Fruit fly (Drosophila melanogaster): Measurements from ENCODE around the gene Octbeta1R.

The Octbeta1R gene

DNA sequence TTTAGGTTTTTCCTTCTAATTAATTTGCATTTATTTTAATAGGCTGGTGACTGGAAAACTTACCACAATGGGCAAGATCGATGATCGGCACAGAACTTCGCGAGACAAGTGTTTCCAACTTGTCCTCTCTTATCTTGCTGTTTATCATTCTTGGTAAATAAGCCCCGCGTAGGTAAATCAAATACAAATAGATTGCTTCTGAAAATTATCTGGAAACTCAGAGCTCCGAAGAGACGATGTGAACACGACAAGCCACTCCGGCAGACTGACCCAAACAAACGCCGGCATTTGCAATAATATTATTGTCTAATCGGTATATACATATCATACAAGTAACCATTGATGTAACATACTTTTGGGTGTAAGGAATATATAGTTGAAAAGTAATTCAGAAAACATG, 33.3 kb downstream of the Octbeta1R start, which contains the start of gene CG33099 (continued):
- TF ChIP-seq nau (GFP tag; optimal IDR thresholded peaks at IDR 0.05), result peak; percentile 47
- TF ChIP-seq org-1 (GFP tag; optimal IDR thresholded peaks at IDR 0.05), result peak; percentile 29
- no peak for TF ChIP-seq wor (GFP tag; IDR thresholded peaks at IDR 0.05)
- TF ChIP-seq CG2875 (GFP tag; optimal IDR thresholded peaks at IDR 0.05), result peak; percentile 33
- TF ChIP-seq ci (GFP tag; IDR thresholded peaks at IDR 0.05), result peak; percentile 78
- peak; percentile 7 for TF ChIP-seq psq (GFP tag; optimal IDR thresholded peaks at IDR 0.05)
- peak; percentile 23 for TF ChIP-seq CG13894 (tag; optimal IDR thresholded peaks at IDR 0.05)
- TF ChIP-seq CG12219 (GFP tag; optimal IDR thresholded peaks at IDR 0.05), result peak; percentile 22
- peak; percentile 9 for TF ChIP-seq CG11504 (tag; optimal IDR thresholded peaks at IDR 0.05)
- peak; percentile 43 for TF ChIP-seq Meics (GFP tag; optimal IDR thresholded peaks at IDR 0.05)
- peak; percentile 31 for TF ChIP-seq CG17385 (GFP tag; optimal IDR thresholded peaks at IDR 0.05)
- TF ChIP-seq GATAe (GFP tag; conservative IDR thresholded peaks at IDR 0.05), result peak; percentile 64; the same call in 1 of the 2 replicates
- no peak for TF ChIP-seq nerfin-2 (GFP tag; IDR thresholded peaks at IDR 0.05; ENCODE audit: partially characterized antibody)
- TF ChIP-seq CG12071 (GFP tag; optimal IDR thresholded peaks at IDR 0.05), result peak; percentile 51
- TF ChIP-seq dmrt99B (tag; optimal IDR thresholded peaks at IDR 0.05), result peak; percentile 4
- TF ChIP-seq NC2β (GFP tag; optimal IDR thresholded peaks at IDR 0.05), result peak; percentile 31
- peak; percentile 65 for TF ChIP-seq Hmr (GFP tag; optimal IDR thresholded peaks at IDR 0.05)
- peak; percentile 11 for TF ChIP-seq CG10979 (tag; optimal IDR thresholded peaks at IDR 0.05)
- TF ChIP-seq CG4707 (GFP tag; optimal IDR thresholded peaks at IDR 0.05), result peak; percentile 3
- no peak for TF ChIP-seq dm (GFP tag; optimal IDR thresholded peaks at IDR 0.05)
- peak; percentile 34 for TF ChIP-seq Vsx1 (GFP tag; optimal IDR thresholded peaks at IDR 0.05)
- peak; percentile 43 for TF ChIP-seq unpg (GFP tag; optimal IDR thresholded peaks at IDR 0.05)
- no peak for TF ChIP-seq salm (tag; optimal IDR thresholded peaks at IDR 0.05)
- TF ChIP-seq ind (GFP tag; optimal IDR thresholded peaks at IDR 0.05), result no peak
- peak in 1 of 2 experiments; percentile 16 for TF ChIP-seq Hr51 (GFP tag; optimal IDR thresholded peaks at IDR 0.05)
- peak; percentile 36; the same call in 1 of the 3 replicates for TF ChIP-seq sr (GFP tag; IDR thresholded peaks at IDR 0.05)
- TF ChIP-seq CG5953 (GFP tag; IDR thresholded peaks at IDR 0.05), result peak; percentile 14; the same call in 1 of the 2 replicates
- TF ChIP-seq pfk (GFP tag; optimal IDR thresholded peaks at IDR 0.05), result peak; percentile 25
- peak; percentile 45 for TF ChIP-seq CG3407 (GFP tag; optimal IDR thresholded peaks at IDR 0.05)
- peak in 1 of 2 experiments; percentile 45 for TF ChIP-seq insv (GFP tag; optimal IDR thresholded peaks at IDR 0.05)
- TF ChIP-seq Fer2 (tag; optimal IDR thresholded peaks at IDR 0.05), result no peak
- peak; percentile 45 for TF ChIP-seq CG15011 (GFP tag; optimal IDR thresholded peaks at IDR 0.05)
- peak; percentile 28 for TF ChIP-seq CG33213 (GFP tag; optimal IDR thresholded peaks at IDR 0.05)
- no peak for TF ChIP-seq Lhr (GFP tag; optimal IDR thresholded peaks at IDR 0.05)
- peak; percentile 12; the same call in 1 of the 2 replicates for TF ChIP-seq ranshi (GFP tag; IDR thresholded peaks at IDR 0.05)
- peak; percentile 81 for TF ChIP-seq Jarid2 (GFP tag; optimal IDR thresholded peaks at IDR 0.05)
- TF ChIP-seq CG8359 (GFP tag; optimal IDR thresholded peaks at IDR 0.05; ENCODE audit: borderline replicate concordance), result peak; percentile 35
- peak; percentile 2 for TF ChIP-seq fd64A (GFP tag; optimal IDR thresholded peaks at IDR 0.05)
- TF ChIP-seq B-H2 (GFP tag; optimal IDR thresholded peaks at IDR 0.05), result peak; percentile 51
- peak; percentile 54 for TF ChIP-seq gro (GFP tag; optimal IDR thresholded peaks at IDR 0.05)
- TF ChIP-seq CG7839 (tag; optimal IDR thresholded peaks at IDR 0.05), result peak; percentile 30
- TF ChIP-seq ash1 (GFP tag; optimal IDR thresholded peaks at IDR 0.05), result peak; percentile 9
- peak; percentile 29; the same call in 1 of the 2 replicates for TF ChIP-seq sob (GFP tag; IDR thresholded peaks at IDR 0.05)
- peak; percentile 79 for TF ChIP-seq mirr (GFP tag; optimal IDR thresholded peaks at IDR 0.05)
- TF ChIP-seq HmgZ (tag; optimal IDR thresholded peaks at IDR 0.05), result peak; percentile 66
- no peak for TF ChIP-seq Rx (GFP tag; IDR thresholded peaks at IDR 0.05)
- no peak for TF ChIP-seq jing (GFP tag; optimal IDR thresholded peaks at IDR 0.05)
- TF ChIP-seq NC2α (GFP tag; optimal IDR thresholded peaks at IDR 0.05), result peak; percentile 19
- peak; percentile 33 for TF ChIP-seq CG14710 (tag; optimal IDR thresholded peaks at IDR 0.05)
